Worm (Caenorhabditis elegans) whole organism, L4 larva: Measurements from ENCODE around the gene ncs-3.
"Not testable (repeated sequence)": the region's sequence is repeated elsewhere in the genome, so short reads cannot be mapped to it uniquely, and the experiment has no call there.

ENCODE experiments used
- F10B5.3 ChIP-seq: sonication (generic microtip); optimal IDR thresholded peaks from 2 replicates; lab custom pipeline; 2016; ENCODE audit warnings: mild to moderate bottlenecking, missing genetic modification characterization, missing compliant biosample characterization
- F26F4.8 ChIP-seq: fragments of 200-800 bp; sonication (Bioruptor generic); conservative IDR thresholded peaks from 2 replicates; pipeline ENCODE4 v1.3.6; 2022; ENCODE audit warnings: missing genetic modification characterization, missing compliant biosample characterization
- F37D6.2 ChIP-seq: sonication (generic microtip); optimal IDR thresholded peaks from 2 replicates; lab custom pipeline; 2016; ENCODE audit warnings: mild to moderate bottlenecking, missing genetic modification characterization, missing compliant biosample characterization
- T26A8.4 ChIP-seq: fragments of 200-800 bp; sonication (Bioruptor generic); IDR thresholded peaks from 2 replicates; pipeline ENCODE4 v1.3.6; 2022; ENCODE audit warnings: missing genetic modification characterization, missing compliant biosample characterization
- ZK546.5 ChIP-seq, 2 experiments: sonication (generic microtip); optimal IDR thresholded peaks; 2 replicates each; lab custom pipeline; 2017; ENCODE audit warnings: missing biosample characterization in 2 of 2, missing genetic modification characterization in 2 of 2
- aha-1 ChIP-seq: fragments of 150-350 bp; peaks from one replicate; lab custom pipeline; 2014; ENCODE audit warnings: missing biosample characterization, missing genetic modification characterization
- ama-1 ChIP-seq: fragments of 150-350 bp; optimal IDR thresholded peaks from 2 replicates; lab custom pipeline; 2014; ENCODE audit warnings: inconsistent platforms, mixed read lengths
- arid-1 ChIP-seq: fragments of 200-800 bp; sonication (Bioruptor generic); conservative IDR thresholded peaks from 2 replicates; pipeline ENCODE4 v1.3.6; 2022; ENCODE audit warnings: missing genetic modification reagents, missing genetic modification characterization, missing compliant biosample characterization
- ceh-28 ChIP-seq: fragments of 150-350 bp; optimal IDR thresholded peaks from 2 replicates; lab custom pipeline; 2014; ENCODE audit warnings: missing biosample characterization, missing genetic modification reagents, missing genetic modification characterization
- ceh-32 ChIP-seq: sonication (generic microtip); optimal IDR thresholded peaks from 2 replicates; lab custom pipeline; 2016; ENCODE audit warnings: mild to moderate bottlenecking, missing genetic modification characterization, missing compliant biosample characterization; ENCODE audit not compliant: poor library complexity
- ceh-44 ChIP-seq: fragments of 200-800 bp; sonication (Bioruptor generic); IDR thresholded peaks from 2 replicates; pipeline ENCODE4 v1.3.6; 2022; ENCODE audit warnings: missing genetic modification reagents, missing genetic modification characterization, missing compliant biosample characterization
- ctbp-1 ChIP-seq: fragments of 200-800 bp; sonication (Bioruptor generic); IDR thresholded peaks from 2 replicates; pipeline ENCODE4 v1.3.6; 2022; ENCODE audit warnings: missing genetic modification reagents, missing genetic modification characterization, missing compliant biosample characterization
- daf-16 ChIP-seq, 3 experiments: sonication (generic microtip); optimal IDR thresholded peaks; 2 replicates each; lab custom pipeline; 2016 to 2017; ENCODE audit warnings: missing genetic modification characterization in 3 of 3, missing genetic modification reagents in 3 of 3, mild to moderate bottlenecking in 2 of 3, missing compliant biosample characterization in 2 of 3, missing biosample characterization in 1 of 3, moderate library complexity in 1 of 3
- dmd-6 ChIP-seq: fragments of 200-800 bp; sonication (Bioruptor generic); IDR thresholded peaks from 2 replicates; pipeline ENCODE4 v1.3.6; 2022; ENCODE audit warnings: missing genetic modification reagents, missing genetic modification characterization, missing compliant biosample characterization
- dmd-8 ChIP-seq: fragments of 200-800 bp; sonication (Bioruptor generic); IDR thresholded peaks from 2 replicates; pipeline ENCODE4 v1.3.6; 2022; ENCODE audit warnings: missing genetic modification characterization, missing compliant biosample characterization
- dmd-9 ChIP-seq: fragments of 200-800 bp; sonication (Bioruptor generic); IDR thresholded peaks from 2 replicates; pipeline ENCODE4 v1.3.6; 2022; ENCODE audit warnings: missing genetic modification reagents, missing genetic modification characterization, missing compliant biosample characterization
- egl-43 ChIP-seq: fragments of 200-800 bp; sonication (Bioruptor generic); IDR thresholded peaks from 2 replicates; pipeline ENCODE4 v1.3.6; 2022; ENCODE audit warnings: missing genetic modification reagents, missing genetic modification characterization, missing compliant biosample characterization
- hif-1 ChIP-seq, 2 experiments: sonication (generic microtip); optimal IDR thresholded peaks; 2 replicates each; lab custom pipeline; 2016 to 2017; ENCODE audit warnings: missing compliant biosample characterization in 2 of 2, missing genetic modification characterization in 2 of 2, missing genetic modification reagents in 2 of 2, missing genotype in 2 of 2, mild to moderate bottlenecking in 1 of 2
- hlh-11 ChIP-seq: fragments of 200-800 bp; sonication (Bioruptor generic); optimal IDR thresholded peaks from 2 replicates; lab custom pipeline; 2018; ENCODE audit warnings: mild to moderate bottlenecking, missing genetic modification characterization, missing compliant biosample characterization
- hlh-30 ChIP-seq: sonication (generic microtip); optimal IDR thresholded peaks from 2 replicates; lab custom pipeline; 2017; ENCODE audit warnings: antibody characterized with exemption, mild to moderate bottlenecking, missing genetic modification characterization, missing compliant biosample characterization; ENCODE audit not compliant: insufficient read depth
- hmg-1.1 ChIP-seq: fragments of 200-800 bp; sonication (Bioruptor generic); IDR thresholded peaks from 2 replicates; pipeline ENCODE4 v1.3.6; 2022; ENCODE audit warnings: missing genetic modification reagents, missing genetic modification characterization, missing compliant biosample characterization
- lim-7 ChIP-seq: fragments of 200-800 bp; sonication (Bioruptor generic); IDR thresholded peaks from 2 replicates; pipeline ENCODE4 v1.3.6; 2022; ENCODE audit warnings: missing genetic modification characterization, missing compliant biosample characterization
- lin-1 ChIP-seq: fragments of 200-800 bp; sonication (Bioruptor generic); IDR thresholded peaks from 2 replicates; pipeline ENCODE4 v1.3.6; 2022; ENCODE audit warnings: missing genetic modification reagents, missing genetic modification characterization, missing compliant biosample characterization
- lin-13 ChIP-seq: fragments of 150-350 bp; optimal IDR thresholded peaks from 2 replicates; lab custom pipeline; 2014; ENCODE audit warnings: missing biosample characterization, missing genetic modification reagents, missing genetic modification characterization
- lin-29 ChIP-seq: fragments of 200-800 bp; sonication (Bioruptor generic); IDR thresholded peaks from 2 replicates; pipeline ENCODE4 v1.3.6; 2022; ENCODE audit warnings: missing genetic modification reagents, missing genetic modification characterization, missing compliant biosample characterization
- lin-38 ChIP-seq: fragments of 200-800 bp; sonication (Bioruptor generic); IDR thresholded peaks from 2 replicates; pipeline ENCODE4 v1.3.6; 2022; ENCODE audit warnings: missing genetic modification reagents, missing genetic modification characterization, missing compliant biosample characterization
- lsy-2 ChIP-seq, 2 experiments: fragments of 150-350 bp in 1 of 2; sonication (generic microtip) in 1 of 2; optimal IDR thresholded peaks; 2 replicates each; lab custom pipeline; 2014 to 2017; ENCODE audit warnings: missing biosample characterization in 2 of 2, missing genetic modification characterization in 2 of 2
- mdl-1 ChIP-seq, 2 experiments: fragments of 150-350 bp in 1 of 2; sonication (generic microtip) in 1 of 2; optimal IDR thresholded peaks; 2 replicates each; lab custom pipeline; 2014 to 2017; ENCODE audit warnings: missing biosample characterization in 2 of 2, missing genetic modification characterization in 2 of 2
- mdt-29 ChIP-seq: fragments of 200-800 bp; sonication (Bioruptor generic); IDR thresholded peaks from 2 replicates; pipeline ENCODE4 v1.3.6; 2022; ENCODE audit warnings: missing genetic modification reagents, missing genetic modification characterization, missing compliant biosample characterization
- mep-1 ChIP-seq: fragments of 150-350 bp; sonication (generic microtip); optimal IDR thresholded peaks from 3 replicates; lab custom pipeline; 2014; ENCODE audit warnings: missing biosample characterization, missing genetic modification characterization
- nhr-11 ChIP-seq: fragments of 150-350 bp; optimal IDR thresholded peaks from 2 replicates; lab custom pipeline; 2014; ENCODE audit warnings: missing biosample characterization, missing genetic modification characterization
- nhr-25 ChIP-seq: sonication (generic microtip); optimal IDR thresholded peaks from 2 replicates; lab custom pipeline; 2017; ENCODE audit warnings: missing genetic modification characterization, mild to moderate bottlenecking, missing compliant biosample characterization, antibody characterized with exemption, moderate library complexity, borderline replicate concordance; ENCODE audit not compliant: insufficient read depth
- nhr-41 ChIP-seq: fragments of 200-800 bp; sonication (Bioruptor generic); IDR thresholded peaks from 2 replicates; pipeline ENCODE4 v1.3.6; 2022; ENCODE audit warnings: missing genetic modification reagents, missing genetic modification characterization, missing compliant biosample characterization
- nhr-48 ChIP-seq: sonication (generic microtip); optimal IDR thresholded peaks from 2 replicates; lab custom pipeline; 2016; ENCODE audit warnings: mild to moderate bottlenecking, missing genetic modification characterization, missing compliant biosample characterization
- nhr-6 ChIP-seq: fragments of 150-350 bp; optimal IDR thresholded peaks from 2 replicates; lab custom pipeline; 2014; ENCODE audit warnings: missing biosample characterization, missing genetic modification characterization
- pha-4 ChIP-seq, 2 experiments: fragments of 150-350 bp in 1 of 2; fragments of 200-800 bp in 1 of 2; sonication (Bioruptor generic) in 1 of 2; IDR thresholded peaks in 1 of 2; optimal IDR thresholded peaks in 1 of 2; 2 replicates each; pipeline versions ENCODE4 v1.3.6 to Lab custom; 2014 to 2022; ENCODE audit warnings: missing genetic modification characterization in 2 of 2, missing genetic modification reagents in 2 of 2, missing biosample characterization in 1 of 2, missing compliant biosample characterization in 1 of 2
- set-16 ChIP-seq: fragments of 200-800 bp; sonication (Bioruptor generic); IDR thresholded peaks from 2 replicates; pipeline ENCODE4 v1.3.6; 2022; ENCODE audit warnings: missing genetic modification reagents, missing genetic modification characterization, missing compliant biosample characterization
- skn-1 ChIP-seq: fragments of 150-350 bp; optimal IDR thresholded peaks from 2 replicates; lab custom pipeline; 2014; ENCODE audit warnings: missing biosample characterization, missing genetic modification characterization
- tag-97 ChIP-seq: fragments of 200-800 bp; sonication (Bioruptor generic); IDR thresholded peaks from 2 replicates; pipeline ENCODE4 v1.3.6; 2022; ENCODE audit warnings: missing genetic modification characterization, missing compliant biosample characterization
- unc-62 ChIP-seq, 3 experiments: fragments of 150-350 bp in 1 of 3; sonication (generic microtip); optimal IDR thresholded peaks in 2 of 3; peaks in 1 of 3; 1 replicate in 1 of 3; 2 replicates in 2 of 3; lab custom pipeline; 2014 to 2017; ENCODE audit warnings: missing biosample characterization in 3 of 3, missing genetic modification characterization in 3 of 3, missing genetic modification reagents in 3 of 3, missing genotype in 1 of 3
- vab-7 ChIP-seq: fragments of 200-800 bp; sonication (Bioruptor generic); IDR thresholded peaks from 2 replicates; pipeline ENCODE4 v1.3.6; 2022; ENCODE audit warnings: missing genetic modification reagents, missing genetic modification characterization, missing compliant biosample characterization
- zfp-3 ChIP-seq: fragments of 200-800 bp; sonication (Bioruptor generic); conservative IDR thresholded peaks from 2 replicates; pipeline ENCODE4 v1.3.6; 2022; ENCODE audit warnings: missing genetic modification reagents, missing genetic modification characterization, missing compliant biosample characterization
- zip-11 ChIP-seq: fragments of 200-800 bp; sonication (Bioruptor generic); IDR thresholded peaks from 2 replicates; pipeline ENCODE4 v1.3.6; 2022; ENCODE audit warnings: missing genetic modification characterization, missing compliant biosample characterization
- zip-2 ChIP-seq: fragments of 150-350 bp; optimal IDR thresholded peaks from 2 replicates; lab custom pipeline; 2014; ENCODE audit warnings: missing biosample characterization, missing genetic modification characterization

ncs-3 gene

DNA sequence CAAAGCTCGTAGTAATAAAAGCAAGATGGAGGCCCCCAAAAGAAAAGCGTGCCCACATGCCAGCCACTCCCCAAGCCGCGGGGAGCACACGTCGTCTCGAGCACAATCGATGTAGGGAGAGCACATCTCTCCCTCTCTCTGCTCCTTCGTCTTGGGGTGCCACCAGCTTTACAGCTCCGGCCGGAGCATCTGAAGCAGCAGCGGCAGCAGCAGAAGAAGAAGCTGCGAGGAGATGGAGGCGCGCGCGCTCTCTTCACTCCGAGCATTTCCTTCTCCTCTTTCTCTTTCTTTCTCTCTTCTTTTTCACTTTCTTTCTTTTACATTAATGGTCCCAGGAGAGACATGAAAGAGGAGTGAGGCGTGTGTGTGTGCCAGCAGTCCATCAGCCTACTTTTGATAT is 10.2 kb downstream of the ncs-3 start (continued):
- TF ChIP-seq zip-2 (tag; lab: Kevin White, UChicago) = no peak
- no peak for TF ChIP-seq ceh-28 (tag; lab: Kevin White, UChicago)
- TF ChIP-seq nhr-41 (GFP tag; lab: Robert Waterston, UW) = no peak
- TF ChIP-seq daf-16 (GFP tag; optimal IDR thresholded peaks at IDR 0.05; lab: Kevin White, UChicago) = no peak
- no peak for TF ChIP-seq daf-16 (tag; optimal IDR thresholded peaks at IDR 0.05; lab: Kevin White, UChicago)
- no peak for TF ChIP-seq skn-1 (tag; lab: Kevin White, UChicago)
- no peak for TF ChIP-seq lin-29 (GFP tag; lab: Robert Waterston, UW)
- peak; percentile 9 for TF ChIP-seq nhr-48 (tag; lab: Kevin White, UChicago)
- TF ChIP-seq nhr-6 = no peak
- TF ChIP-seq zip-11 (GFP tag; lab: Robert Waterston, UW) = no peak
- no peak for TF ChIP-seq mdt-29 (GFP tag; lab: Robert Waterston, UW)
- TF ChIP-seq nhr-25 (tag; lab: Kevin White, UChicago) = no peak
- TF ChIP-seq hif-1 (tag; optimal IDR thresholded peaks at IDR 0.05; lab: Kevin White, UChicago) = peak in 1 of 2 experiments; percentile 38
- peak; percentile 73 for TF ChIP-seq mep-1 (tag; lab: Kevin White, UChicago)
- peak; percentile 99 for TF ChIP-seq set-16 (GFP tag; lab: Robert Waterston, UW)
- TF ChIP-seq lin-13 (GFP tag; lab: Kevin White, UChicago) = no peak
- no peak for TF ChIP-seq ceh-32 (tag; lab: Kevin White, UChicago)
- no peak for TF ChIP-seq F26F4.8 (GFP tag; lab: Robert Waterston, UW)
- TF ChIP-seq F37D6.2 (tag; lab: Kevin White, UChicago) = peak; percentile 72
- no peak for TF ChIP-seq F10B5.3 (tag; lab: Kevin White, UChicago)
- no peak for TF ChIP-seq ZK546.5 (tag; optimal IDR thresholded peaks at IDR 0.05; lab: Kevin White, UChicago)
- no peak for TF ChIP-seq ama-1 (lab: Kevin White, UChicago)
- peak; percentile 29 to 40 for TF ChIP-seq lsy-2 (tag; optimal IDR thresholded peaks at IDR 0.05; lab: Kevin White, UChicago)
- no peak for TF ChIP-seq aha-1 (tag; lab: Kevin White, UChicago)
- peak; percentile 85 for TF ChIP-seq hmg-1.1
- no peak for TF ChIP-seq tag-97
- peak; percentile 69 for TF ChIP-seq hlh-30 (tag; lab: Kevin White, UChicago)
- peak in 1 of 2 experiments; percentile 99 for TF ChIP-seq unc-62 (GFP tag; optimal IDR thresholded peaks at IDR 0.05 in 1 of 2; lab: Kevin White, UChicago)
- TF ChIP-seq unc-62 (tag; optimal IDR thresholded peaks at IDR 0.05; lab: Kevin White, UChicago) = no peak
- peak; percentile 48 for TF ChIP-seq hlh-11 (tag; lab: Kevin White, UChicago)
- peak; percentile 23 for TF ChIP-seq nhr-11 (tag; lab: Kevin White, UChicago)
- TF ChIP-seq, all 104 proteins: peak for 20

ce11 chrX:1068986-1069385 is 15.1 kb downstream of the ncs-3 start, which contains the start of gene mksr-1:
Gene mksr-1, minus strand, starts transcription at chrX:1069129.
- TF ChIP-seq mdl-1 (tag; optimal IDR thresholded peaks at IDR 0.05; lab: Kevin White, UChicago) (no peak), aha-1 (tag; lab: Kevin White, UChicago) (peak; percentile 35)

- TF ChIP-seq lin-1 (GFP tag; lab: Robert Waterston, UW) = 0 out of 2 replicates have a peak, but pooled peaks have one; percentile 32
- TF ChIP-seq lim-7 (GFP tag; lab: Robert Waterston, UW) = peak; percentile 73; the same call in 1 of the 2 replicates
- 0 out of 2 replicates have a peak, but pooled peaks have one; percentile 8 for TF ChIP-seq dmd-9 (GFP tag; lab: Robert Waterston, UW)
- 0 out of 2 replicates have a peak, but pooled peaks have one; percentile 44 for TF ChIP-seq F26F4.8 (GFP tag; lab: Robert Waterston, UW)
- TF ChIP-seq zfp-3 (GFP tag; lab: Robert Waterston, UW) = peak; percentile 41; the same call in 1 of the 2 replicates
- TF ChIP-seq dmd-8 (GFP tag; lab: Robert Waterston, UW) = peak; percentile 60
- TF ChIP-seq egl-43 (GFP tag; lab: Robert Waterston, UW) = peak; percentile 77
- 0 out of 2 replicates have a peak, but pooled peaks have one; percentile 37 for TF ChIP-seq ceh-44 (GFP tag; lab: Robert Waterston, UW)
- peak; percentile 21; the same call in 1 of the 2 replicates for TF ChIP-seq dmd-6 (GFP tag; lab: Robert Waterston, UW)
- TF ChIP-seq arid-1 = peak; percentile 58; the same call in 1 of the 2 replicates
- peak; percentile 56; the same call in 1 of the 2 replicates for TF ChIP-seq lin-38
- TF ChIP-seq ctbp-1 = 0 out of 2 replicates have a peak, but pooled peaks have one; percentile 36
- TF ChIP-seq vab-7 (GFP tag; lab: Robert Waterston, UW) = peak; percentile 11; the same call in 1 of the 2 replicates
- TF ChIP-seq pha-4 (GFP tag; IDR thresholded peaks at IDR 0.05; lab: Robert Waterston, UW) = peak; percentile 22; the same call in 1 of the 2 replicates
- TF ChIP-seq pha-4 (tag; optimal IDR thresholded peaks at IDR 0.05; lab: Kevin White, UChicago) = not testable (repeated sequence)
- peak; percentile 48; the same call in 1 of the 2 replicates for TF ChIP-seq T26A8.4 (GFP tag; lab: Robert Waterston, UW)
These were observed 16.7 kb downstream of the ncs-3 start for ce11 chrX:1070585-1070984.
